Worm (Caenorhabditis elegans) whole organism, young adult: ENCODE measurements around the gene nduf-11.

ENCODE experiments used
- cebp-1 ChIP-seq, 2 experiments: fragments of 200-800 bp in 1 of 2; sonication (Bioruptor generic) in 1 of 2; sonication (generic microtip) in 1 of 2; IDR thresholded peaks in 1 of 2; optimal IDR thresholded peaks in 1 of 2; 2 replicates each; pipeline versions ENCODE4 v1.3.6 to Lab custom; 2017 to 2022; ENCODE audit warnings: missing compliant biosample characterization in 2 of 2, missing genetic modification characterization in 2 of 2, mild to moderate bottlenecking in 1 of 2, missing genetic modification reagents in 1 of 2, moderate library complexity in 1 of 2
- nfya-1 ChIP-seq: sonication (generic microtip); optimal IDR thresholded peaks from 2 replicates; lab custom pipeline; 2017; ENCODE audit warnings: antibody characterized with exemption, missing compliant biosample characterization, missing genetic modification characterization, borderline replicate concordance; ENCODE audit not compliant: insufficient read depth

DNA sequence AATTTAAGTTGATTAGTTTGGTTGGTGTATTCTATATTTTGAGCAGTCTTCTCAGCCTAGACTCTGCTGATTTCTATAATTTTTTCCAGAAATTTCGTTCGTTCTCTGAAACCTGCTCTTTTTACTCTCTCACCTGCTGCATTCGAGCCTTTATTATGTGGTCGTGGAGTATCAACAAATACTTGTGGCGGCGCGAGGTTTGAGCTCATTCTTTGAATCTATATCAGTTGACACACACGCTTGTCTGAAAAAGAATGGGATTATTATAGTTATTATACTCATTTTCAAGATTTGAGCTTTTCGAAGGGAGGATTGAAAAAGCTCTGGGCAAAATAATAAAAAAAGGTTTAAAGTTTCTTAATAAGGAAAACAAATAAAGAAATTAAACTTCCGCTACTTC lies 30.6 kb upstream of the nduf-11 start:
- no peak for TF ChIP-seq nfya-1
- TF ChIP-seq cebp-1 (GFP tag; IDR thresholded peaks at IDR 0.05; lab: Robert Waterston, UW), result no peak
- no peak for TF ChIP-seq cebp-1 (tag; optimal IDR thresholded peaks at IDR 0.05; lab: Kevin White, UChicago)
